Fruit fly (Drosophila melanogaster) whole organism, adult: Measurements from ENCODE around the gene RIOK1.

Experiments used
- CG12768 ChIP-seq: fragments of 200-800 bp; sonication (Bioruptor generic); optimal IDR thresholded peaks from 2 replicates; lab custom pipeline; 2017; ENCODE audit warnings: missing biosample characterization, missing genetic modification characterization, mild to moderate bottlenecking, moderate library complexity, missing genetic modification reagents
- CG14711 ChIP-seq: fragments of 200-800 bp; sonication (Bioruptor generic); optimal IDR thresholded peaks from 2 replicates; lab custom pipeline; 2018; ENCODE audit warnings: missing biosample characterization, mild to moderate bottlenecking, missing genetic modification characterization, moderate library complexity
- CG7045 ChIP-seq: fragments of 200-800 bp; sonication (Bioruptor generic); optimal IDR thresholded peaks from 2 replicates; lab custom pipeline; 2017; ENCODE audit warnings: missing biosample characterization, mild to moderate bottlenecking, missing genetic modification characterization
- pad ChIP-seq: fragments of 200-800 bp; sonication (Bioruptor generic); optimal IDR thresholded peaks from 3 replicates; lab custom pipeline; 2017; ENCODE audit warnings: missing biosample characterization, missing genetic modification characterization, mild to moderate bottlenecking, moderate library complexity, missing genetic modification reagents

dm6 chr3L:11683819-11684521 lies 35.7 kb upstream of the RIOK1 start, which contains the start of gene Sugb:
- TF ChIP-seq CG7045 = peak; percentile 57
- TF ChIP-seq CG14711 (tag; lab: Kevin White, UChicago) = peak; percentile 38
- TF ChIP-seq CG12768 (GFP tag; lab: Kevin White, UChicago) = peak; percentile 58
- TF ChIP-seq pad (GFP tag; lab: Kevin White, UChicago) = peak; percentile 27
